Worm (Caenorhabditis elegans): ENCODE measurements around the gene wrk-1.

Gene wrk-1

ce11 chrX:8340393-8340792, 52.0 kb downstream of the wrk-1 start, which contains the start of gene F55E10.2:
Gene F55E10.2, plus strand, starts transcription at chrX:8340693.
- TF ChIP-seq elt-2 (tag; optimal IDR thresholded peaks at IDR 0.05) (no peak), tbx-2 (tag; optimal IDR thresholded peaks at IDR 0.05) (no peak), Y116A8C.19 (tag; optimal IDR thresholded peaks at IDR 0.05; ENCODE audit: borderline replicate concordance) (no peak), fkh-10 (GFP tag; optimal IDR thresholded peaks at IDR 0.05) (no peak), nhr-85 (tag) (no peak), mef-2 (tag; optimal IDR thresholded peaks at IDR 0.05) (no peak), grh-1 (GFP tag; IDR thresholded peaks at IDR 0.05) (no peak), nhr-71 (tag; optimal IDR thresholded peaks at IDR 0.05) (no peak), nhr-12 (tag; optimal IDR thresholded peaks at IDR 0.05) (no peak)
